Worm (Caenorhabditis elegans): Measurements from ENCODE around the gene pef-1.

DNA sequence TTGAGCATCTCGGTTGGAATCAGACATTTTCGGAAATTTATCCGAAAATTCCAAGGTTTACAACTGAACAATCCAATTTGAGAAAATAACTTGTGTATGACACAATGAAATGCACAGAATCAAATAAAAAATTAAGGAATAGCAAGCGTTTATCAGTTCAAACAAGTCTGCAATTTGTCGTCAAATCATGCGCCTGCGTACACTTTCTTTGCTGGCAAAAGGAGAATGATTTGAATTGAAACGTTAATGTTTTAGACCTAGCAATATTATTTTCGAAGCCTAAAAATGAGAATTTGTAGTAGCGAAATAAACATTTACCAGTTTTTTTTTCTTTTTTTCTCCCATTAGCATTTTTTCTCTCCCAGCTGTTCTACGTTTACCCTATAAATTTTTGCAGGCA, 24.4 kb upstream of the pef-1 start, which contains the start of the genes fbxa-67 and fbxa-11:
- no peak for TF ChIP-seq ztf-11 (tag; optimal IDR thresholded peaks at IDR 0.05)
- no peak for TF ChIP-seq Y75B8A.6 (GFP tag; IDR thresholded peaks at IDR 0.05)
- TF ChIP-seq madf-5 (GFP tag; IDR thresholded peaks at IDR 0.05), result no peak
- TF ChIP-seq nhr-237 (tag; optimal IDR thresholded peaks at IDR 0.05), result no peak
- no peak for TF ChIP-seq lin-39 (tag; optimal IDR thresholded peaks at IDR 0.05)
- TF ChIP-seq ceh-20 (GFP tag; IDR thresholded peaks at IDR 0.05), result no peak
- TF ChIP-seq nhr-28 (tag; optimal IDR thresholded peaks at IDR 0.05), result no peak
- no peak for TF ChIP-seq lin-13 (GFP tag; optimal IDR thresholded peaks at IDR 0.05)

Measured in whole organism, L4 larva.